Worm (Caenorhabditis elegans): ENCODE results near the gene prmt-6.

Gene prmt-6

DNA sequence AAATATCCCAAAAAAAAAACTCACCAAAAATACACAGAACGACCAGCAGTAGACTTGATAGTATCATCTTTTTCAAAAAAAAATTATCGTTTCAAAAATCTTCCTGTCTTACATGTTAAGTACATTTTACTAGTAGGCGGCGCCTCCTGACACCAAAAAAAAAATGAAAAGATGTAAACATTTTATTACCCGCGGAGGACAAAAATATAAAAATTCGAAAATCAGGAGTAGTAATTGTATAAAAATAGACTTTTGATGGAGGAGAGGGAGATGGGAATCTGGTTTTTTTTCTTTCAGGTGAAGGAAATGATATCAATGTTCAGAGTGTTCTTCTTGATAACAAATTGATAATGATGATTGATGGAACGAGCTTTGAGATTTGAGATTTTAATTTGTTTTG, 28.0 kb upstream of the prmt-6 start, which contains the start of gene C23H5.15:
TSS of gene C23H5.15 (minus strand) at position 101 of the 400 bp plus-strand sequence.
- TF ChIP-seq hlh-6 (tag; optimal IDR thresholded peaks at IDR 0.05) (no peak), fkh-10 (GFP tag; optimal IDR thresholded peaks at IDR 0.05) (no peak), ceh-22 (tag; optimal IDR thresholded peaks at IDR 0.05) (no peak), rnt-1 (tag; optimal IDR thresholded peaks at IDR 0.05) (no peak)

DNA sequence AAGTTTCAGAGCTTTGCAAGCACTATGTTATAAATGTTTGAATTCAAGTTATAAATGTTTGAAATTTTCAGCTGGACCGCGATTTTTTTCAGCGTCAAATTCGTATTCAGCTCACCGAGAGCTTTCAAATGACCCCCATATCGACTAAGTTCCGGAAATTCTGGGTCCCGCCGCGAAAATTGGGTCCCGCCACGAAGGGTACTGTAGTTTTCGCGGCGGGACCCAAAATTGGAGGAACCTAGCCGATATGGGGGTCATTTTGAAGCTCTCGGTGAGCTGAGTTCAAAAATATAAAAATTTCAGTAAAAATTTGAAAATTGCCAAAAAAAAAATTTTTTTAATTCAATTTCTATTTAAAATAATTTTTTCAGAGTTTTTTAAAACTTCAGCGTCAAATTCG, 24.1 kb upstream of the prmt-6 start:
- TF ChIP-seq ceh-14 (tag; optimal IDR thresholded peaks at IDR 0.05) (no peak), sox-2 (GFP tag; IDR thresholded peaks at IDR 0.05) (no peak), npax-4 (tag; optimal IDR thresholded peaks at IDR 0.05) (no peak), unc-55 (GFP tag; optimal IDR thresholded peaks at IDR 0.05) (no peak), pha-4 (tag; optimal IDR thresholded peaks at IDR 0.05) (no peak), eyg-1 (tag; optimal IDR thresholded peaks at IDR 0.05) (no peak), lin-11 (tag; optimal IDR thresholded peaks at IDR 0.05) (no peak), zip-5 (tag; optimal IDR thresholded peaks at IDR 0.05) (no peak), mec-3 (tag; optimal IDR thresholded peaks at IDR 0.05; ENCODE audit: borderline replicate concordance) (no peak), unc-42 (tag; optimal IDR thresholded peaks at IDR 0.05) (no peak), Y22D7AL.16 (tag; optimal IDR thresholded peaks at IDR 0.05) (no peak), pros-1 (tag; optimal IDR thresholded peaks at IDR 0.05) (no peak), nfya-1 (tag; optimal IDR thresholded peaks at IDR 0.05) (no peak), odd-2 (tag; optimal IDR thresholded peaks at IDR 0.05) (no peak), unc-86 (tag; optimal IDR thresholded peaks at IDR 0.05) (no peak), rnt-1 (tag; optimal IDR thresholded peaks at IDR 0.05) (no peak), tbx-7 (tag; optimal IDR thresholded peaks at IDR 0.05) (no peak)

DNA sequence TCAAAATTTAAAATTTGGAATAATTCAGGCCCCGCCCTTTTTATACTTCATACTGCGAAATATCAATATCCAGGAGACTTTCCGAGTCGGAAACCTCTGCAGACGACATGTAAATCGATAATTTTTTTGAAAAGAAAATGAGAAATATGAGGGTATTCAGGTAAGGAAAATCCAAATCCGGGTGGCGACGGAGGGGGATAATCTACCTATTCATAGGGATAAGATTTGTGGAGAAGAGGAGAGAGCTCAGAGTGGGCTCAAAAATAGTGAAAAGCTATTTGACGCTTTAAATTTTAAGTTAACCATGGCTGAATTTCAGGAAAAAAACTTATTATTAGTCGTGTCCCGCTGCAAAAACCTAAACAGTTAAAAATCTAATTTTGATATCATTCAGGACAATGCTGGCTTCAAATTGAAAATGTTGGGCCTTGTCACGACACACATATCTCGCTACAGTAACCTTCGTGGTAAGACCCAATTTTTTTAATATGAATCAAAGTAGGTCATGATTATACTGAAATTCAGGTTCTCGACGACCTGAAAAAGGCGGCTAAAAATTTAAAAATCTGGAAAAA, 19.4 kb upstream of the prmt-6 start, which contains the start of gene che-6:
TSS of gene che-6 (minus strand) at position 109 of the 575 bp plus-strand sequence.
- TF ChIP-seq pqm-1 (tag; optimal IDR thresholded peaks at IDR 0.05) (no peak), ceh-24 (tag; optimal IDR thresholded peaks at IDR 0.05) (no peak), eyg-1 (tag; optimal IDR thresholded peaks at IDR 0.05) (no peak), elt-2 (tag; optimal IDR thresholded peaks at IDR 0.05) (no peak), ceh-45 (GFP tag; IDR thresholded peaks at IDR 0.05) (no peak), hlh-15 (tag; optimal IDR thresholded peaks at IDR 0.05) (no peak), K02D7.2 (tag; optimal IDR thresholded peaks at IDR 0.05) (no peak), odd-2 (tag; optimal IDR thresholded peaks at IDR 0.05) (no peak), pax-1 (tag; optimal IDR thresholded peaks at IDR 0.05) (no peak), ttx-3 (tag; optimal IDR thresholded peaks at IDR 0.05) (no peak)

DNA sequence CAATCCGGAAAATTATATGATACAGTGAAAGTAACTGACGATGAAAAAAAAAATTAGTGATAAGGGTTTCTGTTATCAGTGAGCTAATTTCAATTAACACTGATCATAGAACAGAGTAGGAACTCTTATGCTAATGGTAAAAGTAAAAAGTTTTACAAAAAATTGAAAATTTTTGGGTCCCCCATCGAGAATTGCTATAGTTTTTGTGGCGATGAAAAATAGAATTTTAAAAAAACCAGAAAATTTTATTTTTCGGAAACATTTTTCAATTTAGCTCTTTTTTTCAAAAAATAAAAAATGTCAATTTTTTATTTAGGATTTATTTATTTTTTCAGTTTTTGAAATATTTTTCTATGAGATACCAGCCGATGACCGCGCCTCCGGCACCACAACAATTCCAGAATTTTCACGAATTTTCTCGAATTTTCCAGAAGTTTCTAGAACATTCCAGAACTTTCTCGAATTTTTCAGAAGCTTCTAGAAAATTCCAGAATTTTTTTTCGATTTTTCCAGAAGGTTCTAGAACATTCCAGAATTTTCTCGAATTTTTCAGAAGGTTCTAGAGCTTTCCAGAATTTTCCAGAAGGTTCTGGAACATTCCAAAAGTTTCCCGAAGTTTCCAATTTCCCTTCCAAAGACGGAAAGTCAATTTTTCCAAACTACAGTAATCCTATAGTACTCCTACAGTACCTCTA, 17.3 kb upstream of the prmt-6 start, which contains the start of gene C23H5.8:
TSS of gene C23H5.8 (minus strand) at position 51 of the 695 bp plus-strand sequence.
- TF ChIP-seq elt-2 (tag; optimal IDR thresholded peaks at IDR 0.05) (peak; percentile 50), ceh-2 (tag; optimal IDR thresholded peaks at IDR 0.05) (no peak)

DNA sequence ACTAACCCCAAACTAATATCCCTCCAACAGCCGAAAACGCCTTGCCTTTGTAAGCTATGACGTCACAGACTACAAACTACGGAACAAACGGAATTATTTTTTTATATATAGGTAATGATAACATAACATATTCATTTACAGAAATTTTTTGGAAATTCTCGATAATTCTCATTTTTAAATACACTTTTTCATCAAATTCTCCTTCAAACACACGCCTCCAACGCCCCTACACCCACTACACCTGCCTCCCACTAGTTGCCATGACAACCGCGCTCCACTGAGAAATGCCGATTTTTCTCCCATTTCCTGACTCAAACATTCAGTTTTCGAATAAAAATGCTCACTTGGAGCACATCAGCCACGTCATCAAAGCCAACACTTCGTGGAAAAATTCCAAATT, 16.4 kb upstream of the prmt-6 start, which contains the start of gene xbx-4:
TSS of gene xbx-4 (plus strand) at position 301 of the 400 bp plus-strand sequence.
- TF ChIP-seq gmeb-2 (tag; optimal IDR thresholded peaks at IDR 0.05): no peak
- TF ChIP-seq madf-2 (tag; optimal IDR thresholded peaks at IDR 0.05): no peak
- TF ChIP-seq odd-2 (tag; optimal IDR thresholded peaks at IDR 0.05): no peak
- no peak for TF ChIP-seq tbx-7 (tag; optimal IDR thresholded peaks at IDR 0.05)
- TF ChIP-seq sox-2 (GFP tag; IDR thresholded peaks at IDR 0.05): no peak
- no peak for TF ChIP-seq fax-1 (tag; optimal IDR thresholded peaks at IDR 0.05)
- TF ChIP-seq Y22D7AL.16 (tag; optimal IDR thresholded peaks at IDR 0.05): no peak
- TF ChIP-seq dve-1 (tag; optimal IDR thresholded peaks at IDR 0.05): no peak
- TF ChIP-seq ceh-14 (tag; optimal IDR thresholded peaks at IDR 0.05): no peak
- TF ChIP-seq ceh-19 (GFP tag; optimal IDR thresholded peaks at IDR 0.05): no peak
- no peak for TF ChIP-seq mec-3 (tag; optimal IDR thresholded peaks at IDR 0.05; ENCODE audit: borderline replicate concordance)
- no peak for TF ChIP-seq ceh-24 (tag; optimal IDR thresholded peaks at IDR 0.05)
- TF ChIP-seq tbx-2 (tag; optimal IDR thresholded peaks at IDR 0.05): no peak
- TF ChIP-seq lim-6 (tag; optimal IDR thresholded peaks at IDR 0.05): no peak
- no peak for TF ChIP-seq sox-4 (tag; optimal IDR thresholded peaks at IDR 0.05)
- TF ChIP-seq pax-1 (tag; optimal IDR thresholded peaks at IDR 0.05): no peak
- no peak for TF ChIP-seq zip-5 (tag; optimal IDR thresholded peaks at IDR 0.05)
- TF ChIP-seq hlh-13 (GFP tag; optimal IDR thresholded peaks at IDR 0.05): no peak
- no peak for TF ChIP-seq pha-4 (tag; optimal IDR thresholded peaks at IDR 0.05)
- no peak for TF ChIP-seq ceh-48 (tag; optimal IDR thresholded peaks at IDR 0.05)

Data from whole organism, late embryonic.